Fruit fly (Drosophila melanogaster): ENCODE results near the gene Teh3.

Teh3 gene

dm6 chr3L:4220679-4221078 lies 36.2 kb upstream of the Teh3 start:
- no peak for TF ChIP-seq eyg (GFP tag; optimal IDR thresholded peaks at IDR 0.05)
- TF ChIP-seq tna (GFP tag; IDR thresholded peaks at IDR 0.05; ENCODE audit: partially characterized antibody), result no peak
- TF ChIP-seq vvl (GFP tag; IDR thresholded peaks at IDR 0.05), result no peak
- peak; percentile 8 for TF ChIP-seq CG3407 (GFP tag; optimal IDR thresholded peaks at IDR 0.05)
- no peak for TF ChIP-seq CG3065 (GFP tag; optimal IDR thresholded peaks at IDR 0.05)
- no peak for TF ChIP-seq CG4617 (GFP tag; optimal IDR thresholded peaks at IDR 0.05; ENCODE audit: borderline replicate concordance)
- TF ChIP-seq crol (GFP tag; IDR thresholded peaks at IDR 0.05), result no peak
- 0 out of 2 replicates have a peak, but pooled peaks have one; percentile 13 for TF ChIP-seq Xrp1 (GFP tag; IDR thresholded peaks at IDR 0.05)
- no peak for TF ChIP-seq Dbx (GFP tag; IDR thresholded peaks at IDR 0.05)
- no peak for TF ChIP-seq gt (GFP tag; IDR thresholded peaks at IDR 0.05)
- no peak for TF ChIP-seq dati (GFP tag; IDR thresholded peaks at IDR 0.05)
- peak; percentile 31 for TF ChIP-seq lbe (GFP tag; optimal IDR thresholded peaks at IDR 0.05)
- TF ChIP-seq CG30403 (GFP tag; optimal IDR thresholded peaks at IDR 0.05), result no peak
- TF ChIP-seq CG17359 (tag; optimal IDR thresholded peaks at IDR 0.05), result no peak
- TF ChIP-seq CG10431 (GFP tag; optimal IDR thresholded peaks at IDR 0.05), result no peak
- TF ChIP-seq Hmr (GFP tag; optimal IDR thresholded peaks at IDR 0.05), result no peak
- TF ChIP-seq CG17912 (GFP tag; optimal IDR thresholded peaks at IDR 0.05), result no peak
- peak; percentile 26 for TF ChIP-seq CG8359 (GFP tag; optimal IDR thresholded peaks at IDR 0.05; ENCODE audit: borderline replicate concordance)
- no peak for TF ChIP-seq CG17328 (GFP tag; IDR thresholded peaks at IDR 0.05)
- TF ChIP-seq unc-4 (GFP tag; IDR thresholded peaks at IDR 0.05; ENCODE audit: partially characterized antibody), result no peak
- TF ChIP-seq D19A (tag; optimal IDR thresholded peaks at IDR 0.05), result no peak
- TF ChIP-seq CG17186 (GFP tag; optimal IDR thresholded peaks at IDR 0.05), result no peak
- no peak for TF ChIP-seq Lim3 (GFP tag; IDR thresholded peaks at IDR 0.05)
- TF ChIP-seq gcm2 (GFP tag; optimal IDR thresholded peaks at IDR 0.05), result no peak
- no peak for TF ChIP-seq Awh (GFP tag; IDR thresholded peaks at IDR 0.05)
- no peak for TF ChIP-seq CG10979 (tag; optimal IDR thresholded peaks at IDR 0.05)
- TF ChIP-seq Hr51 (GFP tag; optimal IDR thresholded peaks at IDR 0.05), result no peak
- TF ChIP-seq CG6175 (GFP tag; IDR thresholded peaks at IDR 0.05), result no peak
- no peak for TF ChIP-seq zen (tag; optimal IDR thresholded peaks at IDR 0.05)
- no peak for TF ChIP-seq Dip2 (GFP tag; IDR thresholded peaks at IDR 0.05)
- TF ChIP-seq cwo (GFP tag; optimal IDR thresholded peaks at IDR 0.05), result no peak
- TF ChIP-seq caup (GFP tag; optimal IDR thresholded peaks at IDR 0.05; ENCODE audit: severe bottlenecking), result no peak
- no peak for TF ChIP-seq cad (GFP tag; optimal IDR thresholded peaks at IDR 0.05)
- no peak for TF ChIP-seq CG11085 (GFP tag; IDR thresholded peaks at IDR 0.05)
- no peak for TF ChIP-seq CG1024 (GFP tag; IDR thresholded peaks at IDR 0.05)
- no peak for TF ChIP-seq CG10366 (GFP tag; IDR thresholded peaks at IDR 0.05)
- no peak for TF ChIP-seq tup (GFP tag; optimal IDR thresholded peaks at IDR 0.05)
- TF ChIP-seq CG8944 (GFP tag; optimal IDR thresholded peaks at IDR 0.05), result no peak
- TF ChIP-seq CG34376 (GFP tag; optimal IDR thresholded peaks at IDR 0.05), result no peak
- TF ChIP-seq CG13894 (tag; optimal IDR thresholded peaks at IDR 0.05), result no peak
- TF ChIP-seq toy (GFP tag; IDR thresholded peaks at IDR 0.05), result no peak
- no peak for TF ChIP-seq ac (GFP tag; optimal IDR thresholded peaks at IDR 0.05)
- no peak for TF ChIP-seq Bgb (GFP tag; IDR thresholded peaks at IDR 0.05; ENCODE audit: partially characterized antibody)
- no peak for TF ChIP-seq tin (GFP tag; optimal IDR thresholded peaks at IDR 0.05)
- TF ChIP-seq Fer2 (tag; optimal IDR thresholded peaks at IDR 0.05), result no peak
- TF ChIP-seq CG3163 (GFP tag; optimal IDR thresholded peaks at IDR 0.05), result no peak
- no peak for TF ChIP-seq CG16779 (GFP tag; IDR thresholded peaks at IDR 0.05)
- no peak for TF ChIP-seq CG2120 (GFP tag; optimal IDR thresholded peaks at IDR 0.05)
- no peak for TF ChIP-seq tgo (GFP tag; IDR thresholded peaks at IDR 0.05)
- TF ChIP-seq abd-A (tag; optimal IDR thresholded peaks at IDR 0.05), result no peak
- no peak for TF ChIP-seq fu2 (GFP tag; optimal IDR thresholded peaks at IDR 0.05)
- TF ChIP-seq CG10209 (GFP tag; optimal IDR thresholded peaks at IDR 0.05), result no peak

All from whole organism, embryonic.